Fruit fly (Drosophila melanogaster) whole organism, adult: ENCODE measurements around the gene CG8003.
A peak's percentile ranks its signal among the peaks of the same experiment; 100 is the strongest.

ENCODE experiments used
- CG11617 ChIP-seq: fragments of 200-800 bp; sonication (Bioruptor generic); optimal IDR thresholded peaks from 2 replicates; lab custom pipeline; 2017; ENCODE audit warnings: mild to moderate bottlenecking, missing biosample characterization, missing genetic modification reagents, missing genetic modification characterization
- CG12768 ChIP-seq: fragments of 200-800 bp; sonication (Bioruptor generic); optimal IDR thresholded peaks from 2 replicates; lab custom pipeline; 2017; ENCODE audit warnings: missing biosample characterization, missing genetic modification characterization, mild to moderate bottlenecking, moderate library complexity, missing genetic modification reagents
- CG14711 ChIP-seq: fragments of 200-800 bp; sonication (Bioruptor generic); optimal IDR thresholded peaks from 2 replicates; lab custom pipeline; 2018; ENCODE audit warnings: missing biosample characterization, mild to moderate bottlenecking, missing genetic modification characterization, moderate library complexity
- CG1620 ChIP-seq: fragments of 200-800 bp; sonication (Bioruptor generic); optimal IDR thresholded peaks from 2 replicates; lab custom pipeline; 2016; ENCODE audit warnings: missing biosample characterization, missing genetic modification characterization
- CG33017 ChIP-seq: fragments of 200-800 bp; sonication (Bioruptor generic); optimal IDR thresholded peaks from 2 replicates; lab custom pipeline; 2018; ENCODE audit warnings: missing biosample characterization, mild to moderate bottlenecking, missing genetic modification characterization, moderate library complexity
- CG5204 ChIP-seq: fragments of 200-800 bp; sonication (Bioruptor generic); optimal IDR thresholded peaks from 2 replicates; lab custom pipeline; 2016; ENCODE audit warnings: missing biosample characterization, missing genetic modification characterization
- CG7045 ChIP-seq: fragments of 200-800 bp; sonication (Bioruptor generic); optimal IDR thresholded peaks from 2 replicates; lab custom pipeline; 2017; ENCODE audit warnings: missing biosample characterization, mild to moderate bottlenecking, missing genetic modification characterization
- CG7101 ChIP-seq: fragments of 200-800 bp; sonication (Bioruptor generic); optimal IDR thresholded peaks from 2 replicates; lab custom pipeline; 2018; ENCODE audit warnings: missing biosample characterization, mild to moderate bottlenecking, missing genetic modification characterization, moderate library complexity
- Clk ChIP-seq: fragments of 200-800 bp; sonication (Bioruptor generic); optimal IDR thresholded peaks from 2 replicates; lab custom pipeline; 2017; ENCODE audit warnings: missing biosample characterization, missing genetic modification characterization
- Crg-1 ChIP-seq: fragments of 200-800 bp; sonication (Bioruptor generic); optimal IDR thresholded peaks from 2 replicates; lab custom pipeline; 2016; ENCODE audit warnings: missing biosample characterization, missing genetic modification characterization
- Hr96 ChIP-seq: fragments of 200-800 bp; sonication (Bioruptor generic); optimal IDR thresholded peaks from 2 replicates; lab custom pipeline; 2016; ENCODE audit warnings: missing biosample characterization, missing genetic modification characterization
- Mnt ChIP-seq: fragments of 200-800 bp; sonication (Bioruptor generic); optimal IDR thresholded peaks from 2 replicates; lab custom pipeline; 2016; ENCODE audit warnings: missing biosample characterization, mild to moderate bottlenecking, missing genetic modification characterization
- bab1 ChIP-seq: fragments of 200-800 bp; sonication (Bioruptor generic); optimal IDR thresholded peaks from 3 replicates; lab custom pipeline; 2019; ENCODE audit warnings: missing biosample characterization, mild to moderate bottlenecking, missing genetic modification characterization, moderate library complexity
- cic ChIP-seq: fragments of 200-800 bp; sonication (Bioruptor generic); optimal IDR thresholded peaks from 2 replicates; lab custom pipeline; 2017; ENCODE audit warnings: missing biosample characterization, mild to moderate bottlenecking, missing genetic modification characterization, moderate library complexity
- cnc ChIP-seq, 2 experiments: fragments of >200 bp; optimal IDR thresholded peaks; 2 replicates each; lab custom pipeline; 2017
- kay ChIP-seq: fragments of 200-800 bp; sonication (Bioruptor generic); peaks from one replicate; lab custom pipeline; 2016; ENCODE audit warnings: missing biosample characterization, missing genetic modification characterization, borderline replicate concordance
- ovo ChIP-seq: fragments of 200-800 bp; sonication (Bioruptor generic); optimal IDR thresholded peaks from 2 replicates; lab custom pipeline; 2016; ENCODE audit warnings: missing biosample characterization, missing genetic modification characterization
- pad ChIP-seq: fragments of 200-800 bp; sonication (Bioruptor generic); optimal IDR thresholded peaks from 3 replicates; lab custom pipeline; 2017; ENCODE audit warnings: missing biosample characterization, missing genetic modification characterization, mild to moderate bottlenecking, moderate library complexity, missing genetic modification reagents
- tj ChIP-seq: fragments of 200-800 bp; sonication (Bioruptor generic); optimal IDR thresholded peaks from 3 replicates; lab custom pipeline; 2017; ENCODE audit warnings: missing biosample characterization, mild to moderate bottlenecking, missing genetic modification characterization, moderate library complexity
- toe ChIP-seq: fragments of 200-800 bp; sonication (Bioruptor generic); optimal IDR thresholded peaks from 2 replicates; lab custom pipeline; 2016; ENCODE audit warnings: missing biosample characterization, missing genetic modification characterization

Gene CG8003

DNA sequence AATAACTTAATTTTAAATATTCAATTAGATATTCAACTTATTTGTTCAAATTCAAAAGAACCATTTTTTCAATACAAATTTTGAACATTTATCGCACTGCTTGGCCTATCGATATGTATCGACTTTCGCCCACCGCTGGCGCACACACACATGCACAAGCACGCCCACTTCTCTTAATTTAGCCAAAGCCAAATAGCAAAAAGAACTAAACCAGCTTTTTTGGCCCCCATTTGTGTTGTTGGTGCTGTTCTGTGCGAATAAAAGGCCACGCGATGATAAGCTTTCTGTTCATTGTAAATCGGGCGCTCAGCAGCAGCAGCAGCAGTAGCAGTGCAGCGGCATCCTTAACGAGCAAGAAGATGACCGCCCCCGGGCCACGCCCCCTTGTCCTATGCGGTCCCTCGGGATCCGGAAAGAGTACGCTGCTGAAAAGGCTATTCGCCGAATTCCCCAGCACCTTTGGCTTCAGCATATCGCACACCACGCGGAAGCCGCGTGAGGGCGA, 29.7 kb downstream of the CG8003 start, which contains the start of gene CG11811:
TSS of gene CG11811 (plus strand) at position 121 of the 505 bp plus-strand sequence.
- TF ChIP-seq Crg-1 (GFP tag; lab: Kevin White, UChicago) (no peak), bab1 (GFP tag; lab: Kevin White, UChicago) (peak; percentile 26), cnc (optimal IDR thresholded peaks at IDR 0.05; lab: Kevin White, UChicago) (no peak), CG7045 (no peak), cic (GFP tag; lab: Kevin White, UChicago) (peak; percentile 33), Mnt (GFP tag; lab: Kevin White, UChicago) (peak; percentile 33), CG33017 (tag; lab: Kevin White, UChicago) (no peak)

DNA sequence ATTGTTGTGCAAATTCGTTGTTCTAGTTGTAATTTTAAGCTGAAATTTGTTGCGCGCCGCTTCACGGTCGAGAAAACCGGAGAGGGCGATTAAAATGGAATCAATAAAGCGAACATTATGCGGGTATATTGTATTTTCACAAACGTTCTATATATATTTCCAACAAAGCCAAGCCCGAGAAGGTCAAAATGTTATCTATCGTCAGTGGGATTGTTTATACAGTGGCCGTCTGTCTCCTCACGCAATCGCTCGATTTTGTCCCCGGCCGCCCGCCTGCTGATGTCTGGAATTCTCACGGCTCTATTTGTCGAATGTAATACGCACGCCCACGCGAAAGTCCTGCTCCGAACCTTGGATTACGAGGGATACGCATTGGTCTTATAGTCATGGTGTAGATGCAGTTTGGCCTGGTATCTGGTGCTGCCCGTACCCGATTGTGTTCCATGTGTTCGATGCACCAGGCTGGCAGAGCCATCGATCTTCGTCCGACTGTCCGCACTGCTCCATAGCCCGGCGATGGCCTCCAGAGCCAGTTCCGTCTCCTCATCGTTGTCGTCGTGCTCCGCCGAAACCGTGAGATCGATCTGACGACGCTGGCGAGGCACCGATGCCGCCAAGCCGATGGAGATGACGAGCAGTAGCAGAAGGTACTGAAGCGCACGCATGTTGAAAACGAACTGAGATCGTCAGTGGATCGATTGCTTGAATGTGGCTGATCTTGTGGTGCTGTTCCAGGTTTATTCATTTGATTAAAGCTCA, 31.4 kb downstream of the CG8003 start, which contains the start of gene CG33493:
TSS of gene CG33493 (minus strand) at position 709 of the 759 bp plus-strand sequence.
- TF ChIP-seq toe (GFP tag; lab: Kevin White, UChicago) = no peak
- peak; percentile 10 for TF ChIP-seq Mnt (GFP tag; lab: Kevin White, UChicago)
- TF ChIP-seq cic (GFP tag; lab: Kevin White, UChicago) = peak; percentile 10

DNA sequence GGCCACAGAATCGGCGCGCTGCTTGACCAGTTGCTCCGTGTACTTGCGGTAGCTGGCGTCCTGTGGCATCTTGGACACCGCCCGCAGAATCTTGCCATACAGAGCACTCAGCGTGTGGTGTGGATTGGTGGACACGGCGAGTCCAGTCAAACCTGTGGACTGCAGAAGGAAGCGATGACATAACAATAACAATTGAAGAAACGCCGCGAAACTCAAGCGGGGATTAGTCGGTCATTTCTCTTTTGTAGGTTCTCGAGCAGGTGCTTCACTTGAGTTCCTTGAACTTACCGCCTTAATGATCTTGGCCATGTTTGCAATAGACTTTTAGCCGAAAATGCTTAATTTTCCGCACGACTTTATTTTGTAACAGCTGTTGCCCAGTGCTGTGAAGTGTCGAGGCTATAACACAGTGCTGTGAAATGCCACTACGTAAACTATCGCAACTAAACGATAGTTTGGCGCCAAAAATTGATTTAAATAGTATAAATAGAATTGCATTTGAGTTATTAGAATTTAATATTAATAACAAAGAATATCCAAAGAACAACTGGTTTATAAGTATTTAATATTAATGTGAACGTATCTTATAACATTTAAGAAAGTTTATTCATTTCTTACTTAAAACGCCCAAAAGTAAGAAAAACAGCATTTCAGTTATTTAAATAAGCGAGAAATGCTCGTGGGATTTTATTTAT, 32.6 kb downstream of the CG8003 start, which contains the start of gene ND-13B:
TSS of gene ND-13B (minus strand) at position 400 of the 695 bp plus-strand sequence.
- TF ChIP-seq CG1620 (peak; percentile 56), CG14711 (tag; lab: Kevin White, UChicago) (peak; percentile 55), bab1 (GFP tag; lab: Kevin White, UChicago) (no peak), toe (GFP tag; lab: Kevin White, UChicago) (no peak), CG7101 (tag; lab: Kevin White, UChicago) (peak; percentile 54), ovo (GFP tag; lab: Kevin White, UChicago) (no peak), Mnt (GFP tag; lab: Kevin White, UChicago) (peak; percentile 34), kay (no peak), Hr96 (no peak), Clk (GFP tag; lab: Kevin White, UChicago) (peak; percentile 63), pad (GFP tag; lab: Kevin White, UChicago) (peak; percentile 70), CG12768 (GFP tag; lab: Kevin White, UChicago) (peak; percentile 76), cic (GFP tag; lab: Kevin White, UChicago) (peak; percentile 6), Crg-1 (GFP tag; lab: Kevin White, UChicago) (peak; percentile 55)

DNA sequence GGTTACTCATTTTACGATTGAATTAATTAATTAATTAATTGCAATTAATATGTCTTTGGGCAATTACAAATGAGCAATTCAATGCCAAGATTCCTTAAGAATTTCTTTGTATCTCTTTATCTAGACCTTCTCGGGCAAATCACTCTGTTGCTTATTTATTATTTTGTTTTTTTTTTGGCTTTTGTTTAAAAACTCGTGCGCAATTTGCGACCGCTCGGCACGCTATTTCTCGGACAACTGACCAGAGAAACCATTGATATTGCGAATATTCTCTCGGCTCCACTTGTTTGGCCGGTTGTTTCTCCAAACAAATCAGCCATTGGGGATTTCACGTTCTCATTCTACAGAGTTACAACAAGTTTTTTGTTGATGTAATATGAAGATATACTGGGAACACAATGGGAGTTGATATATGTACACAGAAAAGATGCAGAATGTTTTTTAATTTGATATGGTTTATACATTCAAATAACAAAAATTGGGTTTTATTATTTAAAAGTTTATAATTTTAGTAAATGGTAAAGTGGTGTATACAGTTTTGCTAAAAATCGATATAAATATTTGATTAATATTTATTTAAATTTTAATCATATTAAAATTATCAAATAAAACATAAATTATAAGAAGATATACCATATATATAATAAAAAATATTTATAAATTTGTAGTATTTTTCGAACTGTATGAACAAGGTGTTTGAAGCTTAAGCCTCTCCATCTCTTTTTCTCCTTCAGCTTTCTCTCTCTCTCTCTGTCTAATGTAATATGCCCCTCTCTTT, 35.5 kb downstream of the CG8003 start, which contains the start of gene NijA:
TSS of gene NijA (minus strand) at position 243 of the 778 bp plus-strand sequence.
- peak; percentile 83 for TF ChIP-seq CG14711 (tag; lab: Kevin White, UChicago)
- TF ChIP-seq cnc (optimal IDR thresholded peaks at IDR 0.05; lab: Kevin White, UChicago) = no peak
- no peak for TF ChIP-seq CG5204
- peak; percentile 2 for TF ChIP-seq Mnt (GFP tag; lab: Kevin White, UChicago)
- TF ChIP-seq CG7101 (tag; lab: Kevin White, UChicago) = peak; percentile 70
- TF ChIP-seq CG1620 = no peak
- peak; percentile 5 for TF ChIP-seq cic (GFP tag; lab: Kevin White, UChicago)
- peak; percentile 81 for TF ChIP-seq CG33017 (tag; lab: Kevin White, UChicago)
- no peak for TF ChIP-seq CG11617 (GFP tag; lab: Kevin White, UChicago)

DNA sequence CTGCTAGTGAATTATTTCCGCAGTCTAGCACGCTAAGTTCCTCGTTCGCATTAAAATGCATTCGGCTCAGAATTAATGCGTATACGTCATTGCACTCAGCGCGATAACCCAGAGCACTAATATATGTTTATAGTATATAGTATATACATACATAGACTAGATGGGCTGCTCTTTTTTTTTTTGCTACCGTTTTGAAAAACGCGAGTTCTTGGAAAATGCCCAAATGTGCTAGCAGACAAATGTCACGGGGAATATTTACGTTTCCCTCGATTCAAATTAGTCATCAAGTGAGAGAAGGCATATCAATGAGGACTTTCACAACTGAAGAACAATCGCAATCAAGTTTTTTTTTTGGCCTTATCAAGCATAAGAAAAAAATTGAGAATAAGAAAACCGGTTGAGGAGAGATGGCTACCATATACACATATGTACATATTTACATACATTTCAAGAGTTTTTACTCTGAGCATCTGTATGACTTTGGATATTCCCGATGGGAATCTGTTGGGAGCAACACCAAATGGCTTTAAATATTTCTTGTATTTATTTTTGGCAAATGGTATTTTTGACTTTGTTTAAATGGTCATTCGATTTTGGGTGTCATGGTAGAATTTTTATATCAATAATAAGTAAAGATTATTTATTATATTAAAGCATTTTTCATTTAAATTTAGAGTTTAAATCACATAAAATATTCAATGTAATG, 36.3 kb downstream of the CG8003 start:
- TF ChIP-seq CG14711 (tag; lab: Kevin White, UChicago) = no peak
- TF ChIP-seq CG12768 (GFP tag; lab: Kevin White, UChicago) = no peak
- peak; percentile 30 for TF ChIP-seq cic (GFP tag; lab: Kevin White, UChicago)
- TF ChIP-seq pad (GFP tag; lab: Kevin White, UChicago) = no peak
- no peak for TF ChIP-seq Crg-1 (GFP tag; lab: Kevin White, UChicago)
- peak; percentile 93 for TF ChIP-seq kay

DNA sequence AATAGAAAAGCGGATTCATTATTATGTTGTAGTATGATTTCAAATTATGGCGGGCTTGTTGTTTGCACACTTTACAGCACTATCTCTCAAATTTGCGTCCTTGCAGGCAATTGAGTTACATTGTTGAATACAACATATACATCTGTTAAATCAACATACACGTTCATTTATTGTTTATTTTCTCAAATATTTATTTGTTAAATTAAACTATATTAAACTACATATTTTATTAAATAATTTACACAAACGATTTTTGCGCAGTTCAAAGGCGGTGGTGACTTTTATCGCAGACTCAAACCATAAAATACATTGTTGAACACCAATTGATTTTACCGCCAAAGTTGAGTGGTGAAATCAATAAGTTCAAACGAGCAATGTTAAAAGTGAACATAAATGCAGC, 36.9 kb downstream of the CG8003 start:
- TF ChIP-seq kay = no peak
- no peak for TF ChIP-seq CG33017 (tag; lab: Kevin White, UChicago)
- peak; percentile 17 for TF ChIP-seq ovo (GFP tag; lab: Kevin White, UChicago)
- TF ChIP-seq Hr96 = no peak
- peak; percentile 5 for TF ChIP-seq Mnt (GFP tag; lab: Kevin White, UChicago)
- TF ChIP-seq CG7101 (tag; lab: Kevin White, UChicago) = peak; percentile 66
- no peak for TF ChIP-seq CG5204
- TF ChIP-seq CG7045 = peak; percentile 43
- TF ChIP-seq CG1620 = peak; percentile 38
- no peak for TF ChIP-seq Clk (GFP tag; lab: Kevin White, UChicago)
- TF ChIP-seq cic (GFP tag; lab: Kevin White, UChicago) = no peak
- TF ChIP-seq tj = no peak
- TF ChIP-seq CG11617 (GFP tag; lab: Kevin White, UChicago) = no peak
- peak; percentile 38 for TF ChIP-seq CG14711 (tag; lab: Kevin White, UChicago)
- TF ChIP-seq CG12768 (GFP tag; lab: Kevin White, UChicago) = peak; percentile 46
- TF ChIP-seq toe (GFP tag; lab: Kevin White, UChicago) = no peak
- peak; percentile 59 for TF ChIP-seq pad (GFP tag; lab: Kevin White, UChicago)
- peak; percentile 7 for TF ChIP-seq Crg-1 (GFP tag; lab: Kevin White, UChicago)
- TF ChIP-seq bab1 (GFP tag; lab: Kevin White, UChicago) = no peak
- TF ChIP-seq cnc (optimal IDR thresholded peaks at IDR 0.05; lab: Kevin White, UChicago) = no peak
